Fruit fly (Drosophila melanogaster): ENCODE measurements around the gene Wnt10.

DNA sequence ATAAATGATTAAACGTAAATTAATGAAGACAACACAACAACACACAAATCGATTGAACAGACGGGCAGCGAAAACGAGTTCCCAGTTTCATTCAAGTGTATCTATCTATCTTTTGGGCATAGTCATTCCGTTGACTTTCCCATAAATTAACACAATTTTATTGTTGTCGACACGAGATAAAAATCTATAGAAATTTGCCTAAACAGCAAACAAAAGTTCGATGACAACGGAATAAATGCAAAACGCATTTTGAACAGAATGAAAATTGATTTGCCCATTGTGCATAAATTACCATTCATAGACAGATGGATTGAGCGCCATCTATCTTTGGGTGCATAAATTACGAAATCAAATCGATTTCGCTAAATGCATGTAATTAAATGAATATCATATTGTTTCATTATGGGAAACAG lies 10.4 kb upstream of the Wnt10 start:
- no peak for TF ChIP-seq CG15710 (tag; optimal IDR thresholded peaks at IDR 0.05)
- no peak for TF ChIP-seq CG10348 (GFP tag; IDR thresholded peaks at IDR 0.05)
- no peak for TF ChIP-seq CG32121 (GFP tag; IDR thresholded peaks at IDR 0.05)
- no peak for TF ChIP-seq D1 (tag; optimal IDR thresholded peaks at IDR 0.05)
- no peak for TF ChIP-seq CG17806 (tag; optimal IDR thresholded peaks at IDR 0.05)
- TF ChIP-seq CG8159 (tag; optimal IDR thresholded peaks at IDR 0.05) = no peak
- no peak for TF ChIP-seq fd96Ca (GFP tag; IDR thresholded peaks at IDR 0.05)
- no peak for TF ChIP-seq CG4496 (GFP tag; IDR thresholded peaks at IDR 0.05)
- TF ChIP-seq EcR (GFP tag; optimal IDR thresholded peaks at IDR 0.05) = no peak
- TF ChIP-seq Snoo (tag; optimal IDR thresholded peaks at IDR 0.05) = no peak
- TF ChIP-seq CG14655 (GFP tag; optimal IDR thresholded peaks at IDR 0.05) = no peak
- TF ChIP-seq CG12605 (GFP tag; IDR thresholded peaks at IDR 0.05) = no peak
- no peak for TF ChIP-seq Pif1A (GFP tag; optimal IDR thresholded peaks at IDR 0.05)

Measured in whole organism, pupa.